Worm (Caenorhabditis elegans): Measurements from ENCODE around the gene clec-232.

DNA sequence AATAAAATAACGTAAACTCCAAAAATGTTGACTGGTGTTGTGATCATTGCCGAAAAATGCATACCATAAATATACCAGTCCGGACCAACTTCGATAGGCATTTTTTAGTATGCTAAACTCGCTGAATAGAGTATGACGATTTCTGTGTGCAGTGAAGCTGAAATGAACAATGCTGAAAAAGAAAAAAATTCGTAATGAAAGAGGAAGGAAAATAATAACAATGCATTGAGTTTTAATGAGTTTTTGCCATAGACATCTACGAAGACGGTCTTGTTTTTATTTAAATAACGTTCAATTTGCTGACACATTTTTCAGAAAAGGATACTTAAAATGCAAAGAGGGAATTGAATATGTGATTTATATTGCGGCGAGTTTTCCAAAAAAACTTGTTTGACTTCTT, 8.4 kb upstream of the clec-232 start, which contains the start of gene sri-1:
- no peak for TF ChIP-seq nhr-11 (tag; optimal IDR thresholded peaks at IDR 0.05)
- TF ChIP-seq odd-2 (tag; optimal IDR thresholded peaks at IDR 0.05), result no peak
- no peak for TF ChIP-seq mec-3 (tag; optimal IDR thresholded peaks at IDR 0.05; ENCODE audit: borderline replicate concordance)
- no peak for TF ChIP-seq ceh-22 (tag; optimal IDR thresholded peaks at IDR 0.05)
- TF ChIP-seq sdc-2 (tag; optimal IDR thresholded peaks at IDR 0.05), result no peak
- no peak for TF ChIP-seq syd-9 (tag; optimal IDR thresholded peaks at IDR 0.05)
- no peak for TF ChIP-seq gmeb-2 (tag; optimal IDR thresholded peaks at IDR 0.05)
- TF ChIP-seq ceh-14 (tag; optimal IDR thresholded peaks at IDR 0.05), result no peak

Data from whole organism, late embryonic.